Fruit fly (Drosophila melanogaster) ovary, adult (tissue): ENCODE data around the gene Cdep.

ENCODE experiments used
- CG17801 ChIP-seq: fragments of 200-800 bp; optimal IDR thresholded peaks from 2 replicates; lab custom pipeline; 2019; ENCODE audit warnings: missing biosample characterization, mild to moderate bottlenecking, missing genetic modification characterization, moderate library complexity; ENCODE audit not compliant: partially characterized antibody

The Cdep gene

dm6 chr3R:4910365-4910810 is at the start of gene Cdep:
TSS of gene Cdep (plus strand) at chr3R:4910552.
- TF ChIP-seq CG17801 (GFP tag; lab: Kevin White, UChicago), result peak; percentile 12

DNA sequence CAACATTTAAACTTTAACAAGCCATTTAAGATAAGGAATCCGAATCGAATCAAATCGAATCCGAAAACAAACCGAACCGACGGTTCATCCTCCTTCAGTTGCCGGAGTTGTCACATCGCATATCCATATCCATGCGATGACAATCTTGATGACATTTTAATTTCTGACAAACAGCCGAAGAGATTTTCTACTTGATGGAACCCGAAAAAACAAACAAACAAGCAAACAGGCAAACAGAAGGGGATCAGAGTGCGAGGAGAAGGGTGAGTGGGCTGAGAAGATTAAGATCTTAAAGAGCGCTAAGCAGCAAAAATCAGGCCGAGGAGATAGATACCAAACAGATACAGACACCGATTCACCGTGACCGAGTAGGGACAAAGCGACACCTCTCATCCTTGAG is 49.2 kb upstream of the Cdep start:
- TF ChIP-seq CG17801 (GFP tag; lab: Kevin White, UChicago), result no peak

- TF ChIP-seq CG17801 (GFP tag; lab: Kevin White, UChicago), result no peak
Measured at dm6 chr3R:4863825-4864224, 46.5 kb upstream of the Cdep start.

- no peak for TF ChIP-seq CG17801 (GFP tag; lab: Kevin White, UChicago)
Measured at dm6 chr3R:4864901-4865601, 45.3 kb upstream of the Cdep start.

DNA sequence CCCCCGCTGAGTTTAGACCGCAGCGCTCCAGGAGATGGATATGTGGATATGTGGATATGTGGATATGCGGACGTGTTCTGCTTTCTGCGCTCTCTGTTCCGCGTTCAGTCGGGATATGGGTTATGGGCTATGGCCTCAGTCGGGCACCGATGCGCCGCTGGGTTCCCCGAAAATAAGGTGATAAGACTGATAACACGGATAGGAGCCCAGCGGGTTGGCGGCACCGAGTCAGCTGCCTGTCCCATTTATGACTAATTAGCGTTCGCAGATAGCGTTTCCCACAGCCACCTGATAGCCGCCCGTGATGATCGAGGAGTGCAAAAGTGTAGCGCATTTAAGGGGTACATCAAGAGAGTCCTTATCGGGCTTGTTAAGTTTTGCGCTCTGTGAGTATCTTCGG is 44.3 kb upstream of the Cdep start:
- TF ChIP-seq CG17801 (GFP tag; lab: Kevin White, UChicago), result no peak

DNA sequence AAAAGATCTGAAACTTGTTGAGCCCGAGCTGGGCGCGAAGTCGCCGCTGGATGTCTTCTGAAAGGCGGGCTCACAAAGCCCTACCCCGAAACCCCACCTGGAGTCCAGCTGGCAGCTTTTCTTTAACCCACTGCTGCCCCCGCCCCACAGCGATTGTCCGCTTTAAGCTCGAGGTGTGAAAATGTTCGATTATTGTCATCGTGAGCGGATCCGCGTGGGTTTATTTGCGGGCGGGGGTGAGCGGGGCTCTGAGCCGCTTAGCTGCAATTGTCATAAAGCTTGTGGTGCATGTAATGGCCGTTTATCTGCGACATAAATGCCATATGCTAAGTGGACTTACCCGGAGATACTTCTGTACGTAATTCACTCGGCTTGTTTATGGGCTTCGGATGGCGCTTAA is 43.4 kb upstream of the Cdep start:
- no peak for TF ChIP-seq CG17801 (GFP tag; lab: Kevin White, UChicago)

- TF ChIP-seq CG17801 (GFP tag; lab: Kevin White, UChicago), result no peak
Measured at dm6 chr3R:4868663-4869225, 41.6 kb upstream of the Cdep start.

DNA sequence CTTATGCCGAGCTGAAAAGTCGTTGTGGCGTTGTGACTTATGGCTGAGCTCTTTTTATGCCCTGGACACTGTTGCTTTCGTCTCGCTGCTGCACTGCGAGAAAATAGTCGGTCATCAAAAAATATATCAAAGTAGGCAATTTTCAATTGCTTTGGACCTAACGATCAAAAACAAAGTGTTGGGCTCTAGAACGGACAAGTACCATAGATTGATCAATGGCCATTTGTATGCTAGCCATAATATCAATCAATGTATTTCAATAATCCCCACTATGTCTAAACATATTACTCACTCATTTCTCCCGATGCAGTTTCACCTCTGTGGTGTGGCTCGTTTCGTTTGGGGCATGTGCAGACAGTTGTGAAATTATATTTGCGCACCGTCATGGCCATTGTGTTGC is 36.6 kb upstream of the Cdep start:
- TF ChIP-seq CG17801 (GFP tag; lab: Kevin White, UChicago), result no peak

dm6 chr3R:4878433-4878832 is 31.9 kb upstream of the Cdep start, which contains the start of gene laf:
TSS of gene laf (minus strand) at chr3R:4878533.
- no peak for TF ChIP-seq CG17801 (GFP tag; lab: Kevin White, UChicago)

DNA sequence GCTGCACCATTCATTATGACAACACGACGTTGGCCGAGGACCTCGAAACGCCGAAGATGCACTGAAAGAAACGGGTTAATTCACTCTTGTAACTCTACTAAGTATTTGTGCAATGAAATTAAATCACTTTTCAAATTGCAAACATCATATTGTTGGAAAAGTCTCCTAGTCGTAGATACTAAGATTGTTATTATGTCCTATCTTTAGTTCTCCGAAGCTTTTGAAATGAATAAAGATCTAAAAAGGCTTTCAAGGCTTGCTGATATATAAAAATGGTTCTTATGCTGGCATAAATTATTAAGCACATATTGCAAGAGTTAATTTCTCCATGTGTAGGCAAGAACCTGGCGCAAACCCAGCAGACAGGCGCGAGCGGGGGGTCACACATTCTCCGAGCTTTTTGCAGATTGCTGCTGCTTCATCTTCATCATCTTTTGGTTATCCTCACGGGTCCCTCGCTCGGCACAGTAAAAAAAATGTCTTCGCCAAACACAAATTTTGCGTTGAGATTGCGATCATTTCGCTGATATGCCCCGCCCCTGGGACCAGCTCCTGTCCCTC is 27.1 kb upstream of the Cdep start:
- no peak for TF ChIP-seq CG17801 (GFP tag; lab: Kevin White, UChicago)

- TF ChIP-seq CG17801 (GFP tag; lab: Kevin White, UChicago), result no peak
Measured at dm6 chr3R:4883864-4884263, 26.5 kb upstream of the Cdep start.

DNA sequence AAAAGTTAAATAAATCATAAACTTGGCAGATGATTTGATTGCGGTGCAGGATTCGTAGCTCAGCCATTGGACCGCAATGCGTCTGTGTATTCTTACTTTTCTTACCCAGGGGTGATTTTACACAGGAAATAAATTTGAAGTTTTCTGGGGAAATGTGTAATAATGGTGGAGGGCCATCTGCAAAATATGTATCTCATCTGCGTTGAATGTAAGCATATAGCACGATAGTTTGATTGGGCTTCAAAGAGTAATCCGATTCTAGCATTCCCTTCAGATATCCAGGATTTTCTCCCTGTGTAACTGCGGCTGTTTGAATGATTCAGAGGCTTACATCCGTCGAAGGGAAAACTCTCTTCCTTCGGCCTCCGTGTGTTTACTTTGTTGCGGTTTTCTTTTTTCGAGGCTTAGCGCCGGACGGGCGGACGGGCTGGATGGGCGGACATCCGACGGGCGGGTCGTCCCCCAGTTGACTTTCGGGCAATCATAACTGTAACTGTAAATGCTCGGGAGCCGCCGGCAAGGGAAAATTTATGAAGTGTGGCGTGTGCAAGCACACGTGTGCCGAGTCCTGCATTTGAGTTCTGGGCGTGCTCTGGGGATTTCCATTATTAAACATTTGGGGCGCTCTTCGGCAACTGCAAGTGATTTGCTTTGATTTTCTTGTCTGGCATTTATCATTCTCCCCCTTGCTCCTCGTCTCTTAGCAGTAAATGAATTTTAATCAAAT is 24.1 kb upstream of the Cdep start:
- no peak for TF ChIP-seq CG17801 (GFP tag; lab: Kevin White, UChicago)

DNA sequence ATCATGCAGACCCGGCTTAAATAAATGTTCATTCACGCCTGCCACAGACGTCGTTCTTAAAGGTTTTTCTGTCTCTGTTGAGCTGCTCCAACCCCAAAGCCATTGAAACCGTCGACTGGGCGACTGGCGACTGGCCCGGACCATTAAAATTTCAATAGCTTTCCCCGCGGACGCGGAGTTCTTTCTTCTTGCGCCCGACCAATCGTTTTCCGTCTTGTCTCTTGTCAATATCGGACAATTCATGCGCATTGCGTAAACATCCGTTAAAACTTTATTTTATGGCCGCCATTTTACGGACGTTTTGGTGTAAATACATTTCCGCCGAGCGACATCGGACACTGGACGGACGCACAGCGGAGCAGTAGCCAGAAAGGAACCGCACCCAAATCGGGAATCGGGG is 14.8 kb upstream of the Cdep start:
- TF ChIP-seq CG17801 (GFP tag; lab: Kevin White, UChicago), result no peak

- TF ChIP-seq CG17801 (GFP tag; lab: Kevin White, UChicago), result no peak
Measured at dm6 chr3R:4896946-4897345, 13.4 kb upstream of the Cdep start.

DNA sequence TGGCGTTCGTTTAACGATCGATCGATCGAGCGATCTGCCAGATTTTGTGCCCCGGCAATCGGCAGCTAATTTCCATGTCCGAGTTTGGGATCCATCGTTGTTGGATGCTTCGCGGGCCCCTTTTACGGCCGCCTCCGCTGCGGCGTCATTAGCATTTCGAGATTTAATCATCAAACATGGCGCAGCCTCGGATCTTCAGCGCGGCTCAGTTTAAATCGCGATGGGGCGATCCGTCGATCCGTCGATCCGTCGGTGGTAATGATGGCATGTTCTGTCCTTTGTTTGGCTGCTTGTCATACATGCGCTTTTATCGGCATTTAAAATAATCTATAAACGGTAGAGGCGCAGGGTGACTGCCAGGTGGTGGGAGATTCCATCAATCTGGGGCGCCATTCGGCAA is 9.9 kb upstream of the Cdep start:
- TF ChIP-seq CG17801 (GFP tag; lab: Kevin White, UChicago), result no peak
